Fruit fly (Drosophila melanogaster): ENCODE measurements around the gene CAH4.

DNA sequence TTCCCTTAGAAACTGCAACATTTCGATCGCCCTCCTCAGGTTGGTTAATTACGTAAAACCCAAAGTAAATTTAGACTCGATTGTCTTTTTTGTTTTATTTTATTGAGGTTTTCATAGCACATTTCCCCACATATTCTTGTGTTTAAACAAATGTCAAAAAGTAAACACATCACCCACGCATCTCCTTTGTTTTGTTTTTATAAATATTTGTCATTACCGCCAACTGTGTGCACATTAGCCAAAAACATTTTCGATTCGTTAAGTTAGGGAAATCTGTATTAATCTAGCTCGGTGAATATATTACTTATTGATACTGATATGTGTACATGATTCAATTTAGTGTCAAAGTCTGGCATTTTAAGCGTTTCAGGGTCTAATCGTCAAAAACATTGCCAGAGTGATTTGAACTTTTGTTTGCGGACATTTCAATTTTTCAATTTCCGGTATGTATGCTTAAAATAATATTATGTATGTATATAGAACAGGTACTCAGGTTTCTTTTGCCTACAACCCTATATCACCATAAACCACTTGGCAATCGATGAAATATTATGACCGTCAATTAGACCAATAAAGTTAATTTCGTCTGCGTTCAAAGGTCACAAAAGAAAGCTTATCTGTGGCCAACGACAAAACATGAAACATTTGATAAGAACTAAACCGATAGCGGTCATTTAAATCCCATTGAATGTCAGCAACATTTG, 47.6 kb downstream of the CAH4 start:
- no peak for TF ChIP-seq CTCF (optimal IDR thresholded peaks at IDR 0.05)
- TF ChIP-seq CG8478 (optimal IDR thresholded peaks at IDR 0.05): no peak
